Worm (Caenorhabditis elegans) whole organism, L3 larva: ENCODE results near the gene arx-6.

Experiments used
- ZK546.5 ChIP-seq: sonication (generic microtip); optimal IDR thresholded peaks from 2 replicates; lab custom pipeline; 2017; ENCODE audit warnings: missing biosample characterization, missing genetic modification characterization
- ama-1 ChIP-seq: fragments of 150-350 bp; optimal IDR thresholded peaks from 2 replicates; lab custom pipeline; 2018
- ceh-16 ChIP-seq: sonication (generic microtip); optimal IDR thresholded peaks from 2 replicates; lab custom pipeline; 2017; ENCODE audit warnings: missing biosample characterization, missing genetic modification characterization
- ceh-28 ChIP-seq: fragments of 150-350 bp; optimal IDR thresholded peaks from 2 replicates; lab custom pipeline; 2014; ENCODE audit warnings: missing biosample characterization, missing genetic modification reagents, missing genetic modification characterization
- ceh-82 ChIP-seq: fragments of 150-350 bp; optimal IDR thresholded peaks from 2 replicates; lab custom pipeline; 2014; ENCODE audit warnings: missing biosample characterization, missing genetic modification characterization
- ceh-9 ChIP-seq: sonication (generic microtip); optimal IDR thresholded peaks from 2 replicates; lab custom pipeline; 2018; ENCODE audit warnings: missing biosample characterization, missing genetic modification characterization
- daf-12 ChIP-seq: fragments of 150-350 bp; optimal IDR thresholded peaks from 2 replicates; lab custom pipeline; 2014; ENCODE audit warnings: missing biosample characterization, missing genetic modification reagents, missing genetic modification characterization
- egl-27 ChIP-seq: sonication (generic microtip); optimal IDR thresholded peaks from 4 replicates; lab custom pipeline; 2017; ENCODE audit warnings: missing biosample characterization, missing genetic modification reagents, missing genetic modification characterization
- egl-5 ChIP-seq: fragments of 150-350 bp; optimal IDR thresholded peaks from 2 replicates; lab custom pipeline; 2017; ENCODE audit warnings: missing biosample characterization, missing genetic modification reagents, missing genetic modification characterization, inconsistent platforms
- elt-1 ChIP-seq: fragments of 150-350 bp; optimal IDR thresholded peaks from 2 replicates; lab custom pipeline; 2014; ENCODE audit warnings: missing biosample characterization, missing genetic modification characterization
- elt-2 ChIP-seq: sonication (generic microtip); optimal IDR thresholded peaks from 2 replicates; lab custom pipeline; 2016; ENCODE audit warnings: missing genetic modification reagents, mild to moderate bottlenecking, missing genetic modification characterization, missing compliant biosample characterization
- elt-3 ChIP-seq, 3 experiments: fragments of 150-350 bp in 1 of 3; sonication (generic microtip) in 2 of 3; optimal IDR thresholded peaks; 2 replicates in 2 of 3; 4 replicates in 1 of 3; lab custom pipeline; 2014 to 2017; ENCODE audit warnings: missing biosample characterization in 3 of 3, missing genetic modification characterization in 3 of 3
- eor-1 ChIP-seq, 2 experiments: fragments of 150-350 bp; optimal IDR thresholded peaks; 2 replicates each; lab custom pipeline; 2014 to 2018; ENCODE audit warnings: missing biosample characterization in 2 of 2, missing genetic modification characterization in 2 of 2
- fkh-10 ChIP-seq: sonication (generic microtip); optimal IDR thresholded peaks from 2 replicates; lab custom pipeline; 2017; ENCODE audit warnings: missing biosample characterization, missing genetic modification reagents, missing genetic modification characterization
- fkh-2 ChIP-seq: fragments of 150-350 bp; optimal IDR thresholded peaks from 2 replicates; lab custom pipeline; 2014; ENCODE audit warnings: missing biosample characterization, missing genetic modification reagents, missing genetic modification characterization
- fos-1 ChIP-seq: fragments of 150-350 bp; optimal IDR thresholded peaks from 2 replicates; lab custom pipeline; 2014; ENCODE audit warnings: missing biosample characterization, missing genetic modification characterization
- jun-1 ChIP-seq: fragments of 150-350 bp; optimal IDR thresholded peaks from 2 replicates; lab custom pipeline; 2014; ENCODE audit warnings: missing biosample characterization, missing genetic modification reagents, missing genetic modification characterization
- lin-15B ChIP-seq: fragments of 150-350 bp; optimal IDR thresholded peaks from 2 replicates; lab custom pipeline; 2014; ENCODE audit warnings: missing biosample characterization, missing genetic modification characterization
- lin-39 ChIP-seq: fragments of 150-350 bp; optimal IDR thresholded peaks from 2 replicates; lab custom pipeline; 2018; ENCODE audit warnings: missing biosample characterization, missing genetic modification reagents, missing genetic modification characterization
- lsy-12 ChIP-seq: sonication (generic microtip); optimal IDR thresholded peaks from 2 replicates; lab custom pipeline; 2016; ENCODE audit warnings: mild to moderate bottlenecking, missing genetic modification characterization, missing compliant biosample characterization
- mdl-1 ChIP-seq: fragments of 150-350 bp; optimal IDR thresholded peaks from 2 replicates; lab custom pipeline; 2014; ENCODE audit warnings: missing biosample characterization, missing genetic modification characterization
- mml-1 ChIP-seq: fragments of 150-350 bp; sonication (generic microtip); optimal IDR thresholded peaks from 3 replicates; lab custom pipeline; 2014; ENCODE audit warnings: missing biosample characterization, missing genetic modification characterization
- nfya-1 ChIP-seq: sonication (generic microtip); optimal IDR thresholded peaks from 2 replicates; lab custom pipeline; 2017; ENCODE audit warnings: missing genetic modification characterization, mild to moderate bottlenecking, missing compliant biosample characterization, antibody characterized with exemption, moderate library complexity; ENCODE audit not compliant: insufficient read depth
- nhr-12 ChIP-seq: fragments of 150-350 bp; optimal IDR thresholded peaks from 2 replicates; lab custom pipeline; 2014; ENCODE audit warnings: missing biosample characterization, missing genetic modification characterization
- nhr-23 ChIP-seq: fragments of 150-350 bp; optimal IDR thresholded peaks from 2 replicates; lab custom pipeline; 2014; ENCODE audit warnings: missing biosample characterization, missing genetic modification reagents, missing genetic modification characterization
- nhr-25 ChIP-seq: sonication (generic microtip); optimal IDR thresholded peaks from 2 replicates; lab custom pipeline; 2017; ENCODE audit warnings: missing biosample characterization, missing genetic modification characterization
- nhr-28 ChIP-seq: fragments of 150-350 bp; optimal IDR thresholded peaks from 2 replicates; lab custom pipeline; 2014; ENCODE audit warnings: missing biosample characterization, missing genetic modification characterization
- nhr-43 ChIP-seq: sonication (generic microtip); optimal IDR thresholded peaks from 2 replicates; lab custom pipeline; 2016; ENCODE audit warnings: mild to moderate bottlenecking, missing genetic modification characterization, missing compliant biosample characterization; ENCODE audit not compliant: poor library complexity, severe bottlenecking
- nhr-76 ChIP-seq: fragments of 150-350 bp; sonication (generic microtip); optimal IDR thresholded peaks from 5 replicates; lab custom pipeline; 2014; ENCODE audit warnings: missing biosample characterization, missing genetic modification characterization
- pha-4 ChIP-seq: fragments of 150-350 bp; optimal IDR thresholded peaks from 2 replicates; lab custom pipeline; 2014; ENCODE audit warnings: missing biosample characterization, missing genetic modification reagents, missing genetic modification characterization
- snpc-4 ChIP-seq: fragments of 150-350 bp; optimal IDR thresholded peaks from 2 replicates; lab custom pipeline; 2014; ENCODE audit warnings: missing biosample characterization, missing genetic modification characterization
- tbx-2 ChIP-seq: sonication (generic microtip); optimal IDR thresholded peaks from 2 replicates; lab custom pipeline; 2016; ENCODE audit warnings: mild to moderate bottlenecking, missing genetic modification characterization, missing compliant biosample characterization
- zag-1 ChIP-seq: fragments of 150-350 bp; optimal IDR thresholded peaks from 2 replicates; lab custom pipeline; 2014; ENCODE audit warnings: missing biosample characterization, missing genetic modification characterization
- ztf-4 ChIP-seq: fragments of 150-350 bp; optimal IDR thresholded peaks from 2 replicates; lab custom pipeline; 2014; ENCODE audit warnings: missing biosample characterization, missing genetic modification characterization

arx-6 gene

DNA sequence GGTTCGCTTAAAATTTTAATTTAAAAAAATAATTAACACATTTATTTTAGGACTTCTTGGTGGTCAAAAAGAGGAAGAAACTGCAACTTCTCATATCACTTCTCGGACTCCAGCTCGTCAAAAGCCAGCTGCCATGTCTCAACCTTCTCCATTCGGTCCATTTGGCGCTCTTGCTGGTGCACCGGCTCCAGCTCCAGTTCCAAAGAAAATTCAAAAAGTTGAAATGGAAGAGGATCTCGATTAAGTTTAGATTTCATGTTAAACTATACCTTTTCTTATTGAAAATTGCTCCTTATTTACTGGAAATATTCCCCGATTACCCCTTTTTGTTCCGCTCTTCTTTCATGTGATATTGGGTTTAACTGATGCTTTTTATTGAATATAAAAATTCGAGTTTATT, 35.3 kb downstream of the arx-6 start:
- TF ChIP-seq daf-12 (tag; lab: Kevin White, UChicago): no peak
- TF ChIP-seq ztf-4 (tag; lab: Kevin White, UChicago): no peak
- TF ChIP-seq snpc-4: no peak
- no peak for TF ChIP-seq jun-1 (tag; lab: Kevin White, UChicago)
- no peak for TF ChIP-seq nhr-25 (tag; lab: Kevin White, UChicago)
- TF ChIP-seq zag-1 (tag; lab: Kevin White, UChicago): no peak
- TF ChIP-seq ceh-9 (tag; lab: Kevin White, UChicago): no peak
- no peak for TF ChIP-seq mdl-1 (tag; lab: Kevin White, UChicago)
- no peak for TF ChIP-seq fkh-10 (GFP tag; lab: Kevin White, UChicago)
- TF ChIP-seq egl-5 (tag; lab: Kevin White, UChicago): no peak
- TF ChIP-seq nhr-28 (tag; lab: Kevin White, UChicago): no peak
- TF ChIP-seq nhr-12: no peak
- TF ChIP-seq elt-3 (tag; optimal IDR thresholded peaks at IDR 0.05; lab: Kevin White, UChicago): no peak
- TF ChIP-seq ceh-82 (tag; lab: Kevin White, UChicago): no peak

DNA sequence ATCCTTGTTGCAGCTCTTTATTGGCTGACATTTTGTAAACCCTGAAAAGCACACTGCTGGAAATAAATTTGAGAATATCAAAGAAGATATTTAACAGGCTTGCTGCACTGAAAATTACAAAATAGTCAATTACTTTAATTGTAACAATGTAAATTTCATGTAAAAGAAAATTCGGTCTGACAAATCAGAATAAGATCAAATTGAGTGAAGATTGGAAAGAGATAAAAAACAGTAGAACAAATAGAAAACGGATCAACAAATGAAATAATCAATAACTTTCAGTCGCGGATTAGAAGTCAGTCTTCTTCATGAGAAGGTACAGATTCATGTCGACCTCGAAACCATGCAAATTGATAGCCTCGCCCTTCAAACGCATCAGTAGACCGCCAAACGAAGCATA, 38.6 kb downstream of the arx-6 start, which contains the start of gene rars-1:
Gene rars-1, minus strand, starts transcription at position 101 of the 400 bp plus-strand sequence.
- TF ChIP-seq nhr-43 (tag; lab: Kevin White, UChicago): no peak
- TF ChIP-seq, all 47 proteins: peak for 0

- TF ChIP-seq elt-2 (peak; percentile 3), nhr-76 (tag; lab: Kevin White, UChicago) (no peak), elt-3 (tag; optimal IDR thresholded peaks at IDR 0.05; lab: Kevin White, UChicago) (no peak), nhr-25 (tag; lab: Kevin White, UChicago) (peak; percentile 8), pha-4 (peak; percentile 71), ama-1 (peak; percentile 38), snpc-4 (peak; percentile 37), egl-5 (tag; lab: Kevin White, UChicago) (peak; percentile 57), ceh-28 (tag; lab: Kevin White, UChicago) (no peak), lin-39 (peak; percentile 61), tbx-2 (tag; lab: Kevin White, UChicago) (no peak), nhr-23 (tag; lab: Kevin White, UChicago) (peak; percentile 66), fkh-10 (GFP tag; lab: Kevin White, UChicago) (no peak), nfya-1 (tag; lab: Kevin White, UChicago) (peak; percentile 72), lin-15B (peak; percentile 71)
- TF ChIP-seq, all 47 proteins: peak for 10
These were observed 39.7 kb downstream of the arx-6 start, which contains the start of gene rpb-8 for ce11 chrIII:4917960-4918712. Gene rpb-8 (minus strand): TSS chrIII:4918008.

DNA sequence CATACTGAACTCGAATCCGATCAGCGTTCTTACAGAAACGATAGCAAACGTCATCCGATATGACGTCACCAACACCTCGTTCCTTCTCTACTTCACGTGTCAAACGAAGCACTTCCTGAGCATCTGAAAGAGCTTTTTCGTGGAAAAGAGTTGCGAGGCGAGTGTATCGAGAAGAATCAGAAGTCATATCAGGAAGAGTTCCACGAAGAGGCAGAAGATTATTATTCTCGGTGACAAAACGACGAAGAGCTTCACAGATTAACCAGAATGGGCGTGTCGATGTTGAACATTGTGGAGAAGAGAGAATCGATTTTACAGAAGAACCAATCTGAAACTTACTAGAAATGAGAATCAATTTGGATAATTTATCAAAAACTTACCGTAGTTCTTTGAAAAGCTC, 40.4 kb downstream of the arx-6 start:
- TF ChIP-seq nhr-23 (tag; lab: Kevin White, UChicago): no peak
- TF ChIP-seq egl-27 (tag; lab: Kevin White, UChicago): no peak
- TF ChIP-seq ztf-4 (tag; lab: Kevin White, UChicago): no peak
- no peak for TF ChIP-seq elt-1 (tag; lab: Kevin White, UChicago)
- TF ChIP-seq mml-1 (tag; lab: Kevin White, UChicago): no peak
- no peak for TF ChIP-seq elt-3 (tag; optimal IDR thresholded peaks at IDR 0.05; lab: Kevin White, UChicago)
- no peak for TF ChIP-seq ceh-16
- TF ChIP-seq pha-4: no peak

ce11 chrIII:4920221-4920620, 41.8 kb downstream of the arx-6 start, which contains the start of gene ula-1:
Gene ula-1 (minus strand): TSS chrIII:4920321.
- no peak for TF ChIP-seq fkh-2 (tag; lab: Kevin White, UChicago)
- no peak for TF ChIP-seq nhr-25 (tag; lab: Kevin White, UChicago)
- no peak for TF ChIP-seq lin-15B
- TF ChIP-seq fos-1 (tag; lab: Kevin White, UChicago): no peak
- TF ChIP-seq mml-1 (tag; lab: Kevin White, UChicago): no peak
- no peak for TF ChIP-seq lsy-12 (tag; lab: Kevin White, UChicago)
- TF ChIP-seq jun-1 (tag; lab: Kevin White, UChicago): no peak
- no peak for TF ChIP-seq egl-5 (tag; lab: Kevin White, UChicago)
- no peak for TF ChIP-seq ZK546.5 (tag; lab: Kevin White, UChicago)
- no peak for TF ChIP-seq nhr-28 (tag; lab: Kevin White, UChicago)
- TF ChIP-seq daf-12 (tag; lab: Kevin White, UChicago): no peak
- no peak for TF ChIP-seq ztf-4 (tag; lab: Kevin White, UChicago)
- no peak for TF ChIP-seq nhr-23 (tag; lab: Kevin White, UChicago)
- no peak for TF ChIP-seq eor-1 (tag; optimal IDR thresholded peaks at IDR 0.05; lab: Kevin White, UChicago)
- TF ChIP-seq nhr-12: no peak
- TF ChIP-seq elt-2: no peak
- no peak for TF ChIP-seq fkh-10 (GFP tag; lab: Kevin White, UChicago)
